Worm (Caenorhabditis elegans) whole organism, late embryonic: ENCODE measurements around the gene cutl-11.
A peak's percentile ranks its signal among the peaks of the same experiment; 100 is the strongest.

Source experiments
- C08G9.2 ChIP-seq: sonication (generic microtip); optimal IDR thresholded peaks from 2 replicates; lab custom pipeline; 2016; ENCODE audit warnings: mild to moderate bottlenecking, missing genetic modification characterization, moderate library complexity, missing compliant biosample characterization
- F13H6.1 ChIP-seq: sonication (generic microtip); optimal IDR thresholded peaks from 2 replicates; lab custom pipeline; 2016; ENCODE audit warnings: missing genetic modification characterization, missing compliant biosample characterization
- K09A11.1 ChIP-seq: sonication (generic microtip); optimal IDR thresholded peaks from 2 replicates; lab custom pipeline; 2017; ENCODE audit warnings: antibody characterized with exemption, mild to moderate bottlenecking, missing genetic modification characterization, missing compliant biosample characterization; ENCODE audit not compliant: insufficient read depth
- T23F11.4 ChIP-seq: fragments of 200-800 bp; sonication (Bioruptor generic); optimal IDR thresholded peaks from 2 replicates; lab custom pipeline; 2018; ENCODE audit warnings: mild to moderate bottlenecking, missing genetic modification characterization, missing compliant biosample characterization
- ceh-19 ChIP-seq: fragments of 200-800 bp; sonication (Bioruptor generic); optimal IDR thresholded peaks from 2 replicates; lab custom pipeline; 2018; ENCODE audit warnings: mild to moderate bottlenecking, missing genetic modification characterization, missing compliant biosample characterization
- ceh-2 ChIP-seq: sonication (generic microtip); optimal IDR thresholded peaks from 2 replicates; lab custom pipeline; 2016; ENCODE audit warnings: missing genotype, missing genetic modification characterization, missing compliant biosample characterization
- dmd-4 ChIP-seq: sonication (generic microtip); optimal IDR thresholded peaks from 2 replicates; lab custom pipeline; 2016; ENCODE audit warnings: borderline replicate concordance, missing genetic modification characterization, missing compliant biosample characterization
- dve-1 ChIP-seq: sonication (generic microtip); optimal IDR thresholded peaks from 2 replicates; lab custom pipeline; 2017; ENCODE audit warnings: antibody characterized with exemption, mild to moderate bottlenecking, missing genetic modification characterization, missing compliant biosample characterization
- elt-4 ChIP-seq: sonication (generic microtip); optimal IDR thresholded peaks from 2 replicates; lab custom pipeline; 2016; ENCODE audit warnings: missing genetic modification characterization, missing compliant biosample characterization
- fax-1 ChIP-seq: sonication (generic microtip); optimal IDR thresholded peaks from 2 replicates; lab custom pipeline; 2016; ENCODE audit warnings: missing genotype, missing genetic modification characterization, missing compliant biosample characterization
- hlh-8 ChIP-seq: sonication (generic microtip); optimal IDR thresholded peaks from 2 replicates; lab custom pipeline; 2016; ENCODE audit warnings: missing genotype, missing genetic modification characterization, missing compliant biosample characterization
- nfya-1 ChIP-seq: sonication (generic microtip); optimal IDR thresholded peaks from 2 replicates; lab custom pipeline; 2017; ENCODE audit warnings: missing genetic modification characterization, mild to moderate bottlenecking, missing compliant biosample characterization, antibody characterized with exemption, moderate library complexity
- nhr-11 ChIP-seq: fragments of 150-350 bp; optimal IDR thresholded peaks from 2 replicates; lab custom pipeline; 2014; ENCODE audit warnings: missing biosample characterization, missing genetic modification characterization
- ref-2 ChIP-seq: sonication (generic microtip); optimal IDR thresholded peaks from 2 replicates; lab custom pipeline; 2016; ENCODE audit warnings: missing genetic modification characterization, missing compliant biosample characterization
- tbx-2 ChIP-seq: sonication (generic microtip); optimal IDR thresholded peaks from 2 replicates; lab custom pipeline; 2016; ENCODE audit warnings: missing genetic modification characterization, missing compliant biosample characterization
- unc-3 ChIP-seq, 2 experiments: fragments of 200-800 bp in 1 of 2; sonication (Bioruptor generic) in 1 of 2; sonication (generic microtip) in 1 of 2; conservative IDR thresholded peaks in 1 of 2; optimal IDR thresholded peaks in 1 of 2; 2 replicates each; pipeline versions ENCODE4 v1.3.6 to Lab custom; 2016 to 2022; ENCODE audit warnings: missing compliant biosample characterization in 2 of 2, missing genetic modification characterization in 2 of 2, missing genetic modification reagents in 1 of 2
- zip-5 ChIP-seq: sonication (generic microtip); optimal IDR thresholded peaks from 2 replicates; lab custom pipeline; 2016; ENCODE audit warnings: missing genetic modification characterization, missing compliant biosample characterization

Gene cutl-11

ce11 chrX:11600488-11601106 lies 50.1 kb downstream of the cutl-11 start (continued):
- TF ChIP-seq ceh-2 (tag; lab: Kevin White, UChicago) (peak; percentile 7), zip-5 (no peak), F13H6.1 (tag; lab: Kevin White, UChicago) (no peak), nfya-1 (tag; lab: Kevin White, UChicago) (peak; percentile 5), K09A11.1 (tag; lab: Kevin White, UChicago) (no peak), nhr-11 (tag; lab: Kevin White, UChicago) (no peak), fax-1 (tag; lab: Kevin White, UChicago) (no peak), tbx-2 (peak; percentile 21)

ce11 chrX:11598839-11599238 lies 51.8 kb downstream of the cutl-11 start:
- TF ChIP-seq dve-1 (tag; lab: Kevin White, UChicago), result no peak
- TF ChIP-seq unc-3 (GFP tag; conservative IDR thresholded peaks at IDR 0.05; lab: Robert Waterston, UW), result no peak
- no peak for TF ChIP-seq unc-3 (tag; optimal IDR thresholded peaks at IDR 0.05; lab: Kevin White, UChicago)
- no peak for TF ChIP-seq nhr-11 (tag; lab: Kevin White, UChicago)
- TF ChIP-seq elt-4 (tag; lab: Kevin White, UChicago), result no peak
- no peak for TF ChIP-seq C08G9.2
- TF ChIP-seq T23F11.4 (GFP tag; lab: Kevin White, UChicago), result no peak
- no peak for TF ChIP-seq hlh-8 (tag; lab: Kevin White, UChicago)
- TF ChIP-seq fax-1 (tag; lab: Kevin White, UChicago), result no peak
- TF ChIP-seq ref-2 (tag; lab: Kevin White, UChicago), result no peak
- TF ChIP-seq ceh-19 (GFP tag; lab: Kevin White, UChicago), result no peak
- no peak for TF ChIP-seq K09A11.1 (tag; lab: Kevin White, UChicago)
- TF ChIP-seq dmd-4 (tag; lab: Kevin White, UChicago), result no peak
